Worm (Caenorhabditis elegans): Measurements from ENCODE around the gene C25G4.3.

- TF ChIP-seq T26A5.8 (tag; optimal IDR thresholded peaks at IDR 0.05) (no peak), nfya-1 (tag; optimal IDR thresholded peaks at IDR 0.05; ENCODE audit: borderline replicate concordance, insufficient read depth) (no peak), unc-130 (GFP tag; optimal IDR thresholded peaks at IDR 0.05) (no peak), F39B2.1 (GFP tag; IDR thresholded peaks at IDR 0.05) (no peak), snpc-4 (GFP tag; optimal IDR thresholded peaks at IDR 0.05) (no peak), snpc-4 (tag; optimal IDR thresholded peaks at IDR 0.05) (no peak), unc-62 (GFP tag; optimal IDR thresholded peaks at IDR 0.05) (no peak), ama-1 (optimal IDR thresholded peaks at IDR 0.05) (no peak), ama-1 (GFP tag; optimal IDR thresholded peaks at IDR 0.05) (no peak)
Observed at ce11 chrIV:12427687-12428284, 17.9 kb downstream of the C25G4.3 start.

All from whole organism, young adult.